Fruit fly (Drosophila melanogaster): ENCODE results near the gene Ndc1.

dm6 chr3R:23878318-23878799 is 45.8 kb upstream of the Ndc1 start:
- TF ChIP-seq CG8478 (optimal IDR thresholded peaks at IDR 0.05) = no peak
- no peak for TF ChIP-seq CTCF (optimal IDR thresholded peaks at IDR 0.05)
